Fruit fly (Drosophila melanogaster) whole organism, embryonic: Measurements from ENCODE around the gene CG5043.

Source experiments
- B-H2 ChIP-seq: fragments of 200-800 bp; sonication (Bioruptor generic); optimal IDR thresholded peaks from 2 replicates; lab custom pipeline; 2018; ENCODE audit warnings: missing biosample characterization, mild to moderate bottlenecking, missing genetic modification characterization
- CG1233 ChIP-seq: fragments of 200-800 bp; sonication (Bioruptor generic); optimal IDR thresholded peaks from 4 replicates; lab custom pipeline; 2018; ENCODE audit warnings: missing biosample characterization, mild to moderate bottlenecking, missing genetic modification characterization
- CG12769 ChIP-seq: fragments of 200-800 bp; sonication (Bioruptor generic); optimal IDR thresholded peaks from 2 replicates; lab custom pipeline; 2019; ENCODE audit warnings: missing biosample characterization, mild to moderate bottlenecking, missing genetic modification characterization, moderate library complexity
- CG14014 ChIP-seq: fragments of 200-800 bp; sonication (Bioruptor generic); IDR thresholded peaks from 2 replicates; pipeline ENCODE4 v1.3.6; 2022; ENCODE audit warnings: missing biosample characterization, missing genetic modification characterization
- Camta ChIP-seq: fragments of 200-800 bp; sonication (Bioruptor generic); optimal IDR thresholded peaks from 2 replicates; lab custom pipeline; 2016; ENCODE audit warnings: missing biosample characterization, missing genetic modification characterization
- ab ChIP-seq: fragments of 200-800 bp; sonication (Bioruptor generic); optimal IDR thresholded peaks from 2 replicates; lab custom pipeline; 2016; ENCODE audit warnings: missing biosample characterization, missing genetic modification characterization
- aop ChIP-seq: fragments of 200-800 bp; sonication (Bioruptor generic); IDR thresholded peaks from 2 replicates; pipeline ENCODE4 v1.3.6; 2022; ENCODE audit warnings: missing biosample characterization, missing genetic modification characterization
- emc ChIP-seq: fragments of 200-800 bp; sonication (Bioruptor generic); optimal IDR thresholded peaks from 2 replicates; lab custom pipeline; 2016; ENCODE audit warnings: missing biosample characterization, missing genetic modification characterization
- gce ChIP-seq: fragments of 200-800 bp; sonication (Bioruptor generic); IDR thresholded peaks from 3 replicates; pipeline ENCODE4 v1.3.6; 2022; ENCODE audit warnings: missing biosample characterization, missing genetic modification characterization
- lola ChIP-seq, 3 experiments: fragments of >200 bp in 2 of 3; fragments of 200-800 bp in 1 of 3; sonication (Bioruptor generic) in 1 of 3; optimal IDR thresholded peaks; 2 replicates each; lab custom pipeline; 2017 to 2019; ENCODE audit warnings: missing biosample characterization in 3 of 3, missing genetic modification characterization in 3 of 3, mild to moderate bottlenecking in 1 of 3, moderate library complexity in 1 of 3
- oc ChIP-seq: fragments of 200-800 bp; sonication (Bioruptor generic); optimal IDR thresholded peaks from 2 replicates; lab custom pipeline; 2018; ENCODE audit warnings: missing biosample characterization, mild to moderate bottlenecking, missing genetic modification characterization, moderate library complexity
- sr ChIP-seq: fragments of 200-800 bp; sonication (Bioruptor generic); IDR thresholded peaks from 3 replicates; pipeline ENCODE4 v1.3.6; 2022; ENCODE audit warnings: missing biosample characterization, missing genetic modification characterization

DNA sequence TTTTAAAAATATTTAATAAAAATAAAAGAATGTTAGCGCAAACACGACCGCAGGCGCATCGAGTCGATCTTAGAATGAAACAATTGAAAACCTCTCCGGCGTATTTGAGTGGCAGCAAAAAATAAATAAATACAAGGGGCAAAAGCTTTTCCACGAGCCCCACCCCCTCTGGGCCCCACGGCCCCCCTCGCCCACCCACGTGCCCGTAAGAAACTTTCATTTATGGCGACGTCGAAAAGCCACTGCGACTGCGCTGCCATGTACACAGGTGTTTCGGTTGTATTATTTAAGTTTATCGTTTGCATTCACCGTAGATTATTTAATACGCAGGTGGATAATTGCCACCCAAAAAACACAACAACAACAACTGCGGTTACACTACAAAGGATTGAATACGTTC, 14.8 kb downstream of the CG5043 start:
- TF ChIP-seq B-H2 (GFP tag; lab: Kevin White, UChicago), result no peak
- no peak for TF ChIP-seq oc
- no peak for TF ChIP-seq gce (GFP tag; lab: Robert Waterston, UW)
- TF ChIP-seq CG12769 (tag; lab: Kevin White, UChicago), result peak; percentile 23
- TF ChIP-seq emc (GFP tag; lab: Kevin White, UChicago), result no peak
- TF ChIP-seq CG1233 (GFP tag; lab: Kevin White, UChicago), result no peak
- no peak for TF ChIP-seq ab (GFP tag; lab: Kevin White, UChicago)
- TF ChIP-seq aop (GFP tag; lab: Robert Waterston, UW), result no peak
- no peak for TF ChIP-seq CG14014 (GFP tag; lab: Robert Waterston, UW)
- no peak for TF ChIP-seq Camta (GFP tag; lab: Kevin White, UChicago)
- TF ChIP-seq sr, result no peak; the same call in 2 of the 3 replicates
- no peak for TF ChIP-seq lola (GFP tag; optimal IDR thresholded peaks at IDR 0.05; lab: Kevin White, UChicago)
